Fruit fly (Drosophila melanogaster): ENCODE measurements around the gene inaF-B.

DNA sequence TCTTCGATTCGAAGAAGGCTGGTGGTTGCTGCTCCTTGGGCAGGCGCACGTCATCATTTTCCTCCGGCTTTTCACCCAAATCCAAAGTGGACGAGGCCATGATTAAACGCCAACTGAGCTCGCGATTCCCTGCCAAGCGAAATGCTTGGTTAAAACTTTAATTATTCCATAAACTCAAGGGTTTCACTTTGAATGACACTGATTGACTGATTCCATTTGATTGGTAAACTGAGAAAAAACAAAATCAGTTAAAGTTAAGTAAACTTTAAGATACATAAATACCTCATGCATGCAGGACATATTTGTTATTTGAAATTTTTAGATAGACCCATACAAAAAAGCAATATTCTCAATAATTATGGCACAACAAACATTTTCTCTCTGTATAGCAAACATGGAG is 1.2 kb upstream of the inaF-B start, which contains the start of gene inaF-A:
- TF ChIP-seq jim (GFP tag; optimal IDR thresholded peaks at IDR 0.05): no peak
- TF ChIP-seq CG32264 (GFP tag; optimal IDR thresholded peaks at IDR 0.05): no peak
- no peak for TF ChIP-seq Hr83 (GFP tag; optimal IDR thresholded peaks at IDR 0.05; ENCODE audit: poor library complexity, severe bottlenecking)
- no peak for TF ChIP-seq lola (GFP tag; optimal IDR thresholded peaks at IDR 0.05)
- no peak for TF ChIP-seq dsf (GFP tag; optimal IDR thresholded peaks at IDR 0.05; ENCODE audit: borderline replicate concordance)
- no peak for TF ChIP-seq CrebA (GFP tag; optimal IDR thresholded peaks at IDR 0.05; ENCODE audit: borderline replicate concordance)
- no peak for TF ChIP-seq br (GFP tag; optimal IDR thresholded peaks at IDR 0.05)
- TF ChIP-seq Jra (GFP tag; optimal IDR thresholded peaks at IDR 0.05): no peak
- TF ChIP-seq pan (optimal IDR thresholded peaks at IDR 0.05): no peak
